Fruit fly (Drosophila melanogaster) whole organism, adult: Measurements from ENCODE around the gene RpL17.

Source experiments
- CG11617 ChIP-seq: fragments of 200-800 bp; sonication (Bioruptor generic); optimal IDR thresholded peaks from 2 replicates; lab custom pipeline; 2017; ENCODE audit warnings: mild to moderate bottlenecking, missing biosample characterization, missing genetic modification reagents, missing genetic modification characterization
- CG12768 ChIP-seq: fragments of 200-800 bp; sonication (Bioruptor generic); optimal IDR thresholded peaks from 2 replicates; lab custom pipeline; 2017; ENCODE audit warnings: missing biosample characterization, missing genetic modification characterization, mild to moderate bottlenecking, moderate library complexity, missing genetic modification reagents
- CG14711 ChIP-seq: fragments of 200-800 bp; sonication (Bioruptor generic); optimal IDR thresholded peaks from 2 replicates; lab custom pipeline; 2018; ENCODE audit warnings: missing biosample characterization, mild to moderate bottlenecking, missing genetic modification characterization, moderate library complexity
- CG1620 ChIP-seq: fragments of 200-800 bp; sonication (Bioruptor generic); optimal IDR thresholded peaks from 2 replicates; lab custom pipeline; 2016; ENCODE audit warnings: missing biosample characterization, missing genetic modification characterization
- CG33017 ChIP-seq: fragments of 200-800 bp; sonication (Bioruptor generic); optimal IDR thresholded peaks from 2 replicates; lab custom pipeline; 2018; ENCODE audit warnings: missing biosample characterization, mild to moderate bottlenecking, missing genetic modification characterization, moderate library complexity
- CG5204 ChIP-seq: fragments of 200-800 bp; sonication (Bioruptor generic); optimal IDR thresholded peaks from 2 replicates; lab custom pipeline; 2016; ENCODE audit warnings: missing biosample characterization, missing genetic modification characterization
- CG7045 ChIP-seq: fragments of 200-800 bp; sonication (Bioruptor generic); optimal IDR thresholded peaks from 2 replicates; lab custom pipeline; 2017; ENCODE audit warnings: missing biosample characterization, mild to moderate bottlenecking, missing genetic modification characterization
- CG7101 ChIP-seq: fragments of 200-800 bp; sonication (Bioruptor generic); optimal IDR thresholded peaks from 2 replicates; lab custom pipeline; 2018; ENCODE audit warnings: missing biosample characterization, mild to moderate bottlenecking, missing genetic modification characterization, moderate library complexity
- Clk ChIP-seq: fragments of 200-800 bp; sonication (Bioruptor generic); optimal IDR thresholded peaks from 2 replicates; lab custom pipeline; 2017; ENCODE audit warnings: missing biosample characterization, missing genetic modification characterization
- Crg-1 ChIP-seq: fragments of 200-800 bp; sonication (Bioruptor generic); optimal IDR thresholded peaks from 2 replicates; lab custom pipeline; 2016; ENCODE audit warnings: missing biosample characterization, missing genetic modification characterization
- Hr96 ChIP-seq: fragments of 200-800 bp; sonication (Bioruptor generic); optimal IDR thresholded peaks from 2 replicates; lab custom pipeline; 2016; ENCODE audit warnings: missing biosample characterization, missing genetic modification characterization
- Mnt ChIP-seq: fragments of 200-800 bp; sonication (Bioruptor generic); optimal IDR thresholded peaks from 2 replicates; lab custom pipeline; 2016; ENCODE audit warnings: missing biosample characterization, mild to moderate bottlenecking, missing genetic modification characterization
- bab1 ChIP-seq: fragments of 200-800 bp; sonication (Bioruptor generic); optimal IDR thresholded peaks from 3 replicates; lab custom pipeline; 2019; ENCODE audit warnings: missing biosample characterization, mild to moderate bottlenecking, missing genetic modification characterization, moderate library complexity
- cic ChIP-seq: fragments of 200-800 bp; sonication (Bioruptor generic); optimal IDR thresholded peaks from 2 replicates; lab custom pipeline; 2017; ENCODE audit warnings: missing biosample characterization, mild to moderate bottlenecking, missing genetic modification characterization, moderate library complexity
- cnc ChIP-seq, 2 experiments: fragments of >200 bp; optimal IDR thresholded peaks; 2 replicates each; lab custom pipeline; 2017
- kay ChIP-seq: fragments of 200-800 bp; sonication (Bioruptor generic); peaks from one replicate; lab custom pipeline; 2016; ENCODE audit warnings: missing biosample characterization, missing genetic modification characterization, borderline replicate concordance
- ovo ChIP-seq: fragments of 200-800 bp; sonication (Bioruptor generic); optimal IDR thresholded peaks from 2 replicates; lab custom pipeline; 2016; ENCODE audit warnings: missing biosample characterization, missing genetic modification characterization
- pad ChIP-seq: fragments of 200-800 bp; sonication (Bioruptor generic); optimal IDR thresholded peaks from 3 replicates; lab custom pipeline; 2017; ENCODE audit warnings: missing biosample characterization, missing genetic modification characterization, mild to moderate bottlenecking, moderate library complexity, missing genetic modification reagents
- tj ChIP-seq: fragments of 200-800 bp; sonication (Bioruptor generic); optimal IDR thresholded peaks from 3 replicates; lab custom pipeline; 2017; ENCODE audit warnings: missing biosample characterization, mild to moderate bottlenecking, missing genetic modification characterization, moderate library complexity
- toe ChIP-seq: fragments of 200-800 bp; sonication (Bioruptor generic); optimal IDR thresholded peaks from 2 replicates; lab custom pipeline; 2016; ENCODE audit warnings: missing biosample characterization, missing genetic modification characterization

RpL17 gene

DNA sequence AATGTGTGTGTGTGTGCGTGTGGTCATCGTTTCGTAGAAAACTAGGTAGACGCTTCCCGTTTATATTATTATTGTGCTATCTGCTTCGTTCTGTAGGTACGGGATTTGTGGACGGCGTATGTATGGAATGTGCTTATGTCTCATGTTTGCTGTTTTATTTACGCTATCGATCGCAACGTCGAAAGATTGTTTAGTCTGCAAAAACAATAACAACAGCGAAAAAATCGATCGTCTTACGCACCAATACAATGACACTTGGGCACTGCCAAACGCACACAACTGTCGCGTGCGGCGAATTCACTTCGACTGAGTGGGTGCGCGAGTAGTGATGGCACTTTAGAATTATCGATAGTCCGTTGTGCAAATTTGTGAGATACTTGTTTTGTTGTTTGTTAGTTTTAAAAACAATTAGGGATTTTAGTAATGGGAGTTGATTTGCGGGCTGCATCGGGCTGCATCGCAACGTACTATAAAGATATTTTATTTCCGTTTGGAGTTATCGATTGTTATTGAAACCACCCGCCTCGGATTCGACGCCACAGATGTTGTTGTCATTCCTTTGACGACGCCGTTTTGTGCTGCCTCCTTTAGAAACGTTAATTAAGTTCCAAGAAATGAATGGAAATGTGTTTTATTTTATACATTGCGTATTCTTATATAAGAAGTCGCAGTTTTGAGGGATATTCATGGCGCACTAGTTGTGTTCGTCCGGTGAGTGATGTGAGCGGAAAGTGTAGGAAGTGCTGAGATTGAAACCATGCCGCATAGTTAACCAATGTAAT, 15.3 kb upstream of the RpL17 start:
- TF ChIP-seq CG5204 (GFP tag; lab: Kevin White, UChicago) = no peak
- no peak for TF ChIP-seq CG7045 (GFP tag; lab: Kevin White, UChicago)
- TF ChIP-seq CG33017 (tag; lab: Kevin White, UChicago) = no peak
- no peak for TF ChIP-seq pad (GFP tag; lab: Kevin White, UChicago)
- no peak for TF ChIP-seq toe (GFP tag; lab: Kevin White, UChicago)
- no peak for TF ChIP-seq CG12768
- no peak for TF ChIP-seq Clk (GFP tag; lab: Kevin White, UChicago)
- TF ChIP-seq Mnt (GFP tag; lab: Kevin White, UChicago) = no peak
- no peak for TF ChIP-seq CG1620 (GFP tag; lab: Kevin White, UChicago)
- TF ChIP-seq CG11617 (GFP tag; lab: Kevin White, UChicago) = peak; percentile 8
- no peak for TF ChIP-seq CG14711 (tag; lab: Kevin White, UChicago)
- peak; percentile 18 for TF ChIP-seq bab1 (GFP tag; lab: Kevin White, UChicago)
- TF ChIP-seq cnc (optimal IDR thresholded peaks at IDR 0.05; lab: Kevin White, UChicago) = no peak
- no peak for TF ChIP-seq kay
- TF ChIP-seq tj = peak; percentile 59
- no peak for TF ChIP-seq ovo (GFP tag; lab: Kevin White, UChicago)
- peak; percentile 37 for TF ChIP-seq cic (GFP tag; lab: Kevin White, UChicago)
- TF ChIP-seq Hr96 (GFP tag; lab: Kevin White, UChicago) = no peak
- peak; percentile 22 for TF ChIP-seq CG7101 (tag; lab: Kevin White, UChicago)
- TF ChIP-seq Crg-1 (GFP tag; lab: Kevin White, UChicago) = peak; percentile 39

dm6 chrX:6756175-6756718, 12.2 kb upstream of the RpL17 start, which contains the start of gene sov:
sov (plus strand) TSS chrX:6756322.
- peak; percentile 6 for TF ChIP-seq toe (GFP tag; lab: Kevin White, UChicago)
- no peak for TF ChIP-seq CG7101 (tag; lab: Kevin White, UChicago)
- TF ChIP-seq CG14711 (tag; lab: Kevin White, UChicago) = no peak
- TF ChIP-seq ovo (GFP tag; lab: Kevin White, UChicago) = peak; percentile 34
- TF ChIP-seq tj = peak; percentile 79
- TF ChIP-seq CG11617 (GFP tag; lab: Kevin White, UChicago) = peak; percentile 16
- peak; percentile 23 for TF ChIP-seq Crg-1 (GFP tag; lab: Kevin White, UChicago)

DNA sequence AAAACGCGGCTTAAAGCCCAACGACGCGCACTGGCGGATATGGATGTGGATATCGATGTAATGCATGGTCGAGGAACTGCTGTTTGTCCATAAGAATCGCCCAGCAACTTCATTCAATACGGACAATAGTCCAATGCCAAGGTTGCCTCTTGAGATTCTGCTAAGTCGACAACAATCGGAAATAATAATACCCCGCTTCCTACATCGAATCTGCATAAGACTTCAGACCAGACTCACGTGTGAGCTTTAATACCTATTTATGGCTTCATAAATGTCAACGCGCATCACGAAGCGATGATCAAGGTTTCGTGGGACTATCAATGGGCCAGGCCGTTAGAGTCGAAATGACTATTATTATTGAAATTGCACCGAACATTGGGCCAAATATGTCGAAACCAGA, 7.9 kb upstream of the RpL17 start:
- TF ChIP-seq CG7101 (tag; lab: Kevin White, UChicago) (no peak), kay (no peak), cnc (optimal IDR thresholded peaks at IDR 0.05; lab: Kevin White, UChicago) (no peak), pad (GFP tag; lab: Kevin White, UChicago) (no peak), CG7045 (GFP tag; lab: Kevin White, UChicago) (no peak), CG11617 (GFP tag; lab: Kevin White, UChicago) (no peak), ovo (GFP tag; lab: Kevin White, UChicago) (no peak), CG14711 (tag; lab: Kevin White, UChicago) (no peak), CG33017 (tag; lab: Kevin White, UChicago) (no peak), Hr96 (GFP tag; lab: Kevin White, UChicago) (no peak), CG1620 (GFP tag; lab: Kevin White, UChicago) (no peak), CG12768 (no peak), toe (GFP tag; lab: Kevin White, UChicago) (no peak), cic (GFP tag; lab: Kevin White, UChicago) (no peak), Crg-1 (GFP tag; lab: Kevin White, UChicago) (no peak), CG5204 (GFP tag; lab: Kevin White, UChicago) (no peak), Mnt (GFP tag; lab: Kevin White, UChicago) (no peak), tj (no peak), Clk (GFP tag; lab: Kevin White, UChicago) (no peak)

DNA sequence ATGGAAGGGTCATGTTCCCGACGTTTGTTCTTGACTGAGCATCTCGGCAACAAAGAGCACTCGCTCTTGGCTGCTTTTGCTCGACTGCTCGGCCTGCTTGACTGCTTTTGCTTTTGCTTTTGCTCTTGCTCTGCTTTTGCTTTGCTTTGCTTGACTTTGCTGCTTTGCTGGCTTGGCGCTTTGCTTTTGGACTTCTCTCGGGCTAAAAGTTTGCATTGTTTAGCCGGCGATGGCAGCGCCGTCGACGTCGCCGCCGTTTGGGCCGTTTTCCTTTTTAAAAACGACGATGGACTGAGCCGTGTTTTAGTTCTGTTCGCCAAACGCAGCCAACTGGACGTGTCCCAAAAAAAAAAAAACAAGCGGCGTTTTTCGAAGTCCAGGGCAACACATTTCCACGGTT, 3.2 kb upstream of the RpL17 start, which contains the start of gene CG14439:
TSS of gene CG14439 (plus strand) at position 301 of the 400 bp plus-strand sequence.
- TF ChIP-seq CG33017 (tag; lab: Kevin White, UChicago) (no peak), cic (GFP tag; lab: Kevin White, UChicago) (no peak), Hr96 (GFP tag; lab: Kevin White, UChicago) (no peak), CG5204 (GFP tag; lab: Kevin White, UChicago) (no peak), Mnt (GFP tag; lab: Kevin White, UChicago) (no peak), CG11617 (GFP tag; lab: Kevin White, UChicago) (no peak), CG12768 (no peak), bab1 (GFP tag; lab: Kevin White, UChicago) (no peak), CG14711 (tag; lab: Kevin White, UChicago) (no peak), CG1620 (GFP tag; lab: Kevin White, UChicago) (no peak), Crg-1 (GFP tag; lab: Kevin White, UChicago) (no peak)

DNA sequence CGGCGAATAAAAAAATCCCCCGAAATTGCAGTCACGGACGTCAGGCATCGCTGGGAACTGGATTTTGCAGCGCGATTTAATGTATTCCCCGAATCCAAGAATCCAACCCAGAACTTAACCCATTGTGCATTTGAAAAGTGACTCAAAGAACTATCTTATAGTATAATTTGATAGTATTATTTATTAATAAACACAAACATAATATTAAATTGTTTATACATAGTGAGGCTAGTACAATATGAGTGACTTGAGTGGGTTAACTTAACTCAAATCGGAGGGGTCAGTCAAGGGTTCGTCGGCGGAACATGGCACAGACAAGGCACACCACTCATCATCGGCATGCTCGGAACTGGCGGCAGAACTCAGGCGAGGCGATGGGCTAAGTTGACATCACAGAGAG, 2.2 kb upstream of the RpL17 start:
- TF ChIP-seq CG7101 (tag; lab: Kevin White, UChicago) (no peak), CG1620 (GFP tag; lab: Kevin White, UChicago) (no peak), CG11617 (GFP tag; lab: Kevin White, UChicago) (no peak), pad (GFP tag; lab: Kevin White, UChicago) (no peak), CG7045 (GFP tag; lab: Kevin White, UChicago) (no peak), CG14711 (tag; lab: Kevin White, UChicago) (no peak), kay (no peak)
